Fruit fly (Drosophila melanogaster): Measurements from ENCODE around the gene sbr.

dm6 chrX:10846972-10847435 lies at the start of gene sbr:
- no peak for TF ChIP-seq CG4496 (GFP tag; IDR thresholded peaks at IDR 0.05)
- no peak for TF ChIP-seq CG9948 (tag; optimal IDR thresholded peaks at IDR 0.05)
- TF ChIP-seq fd96Ca (GFP tag; IDR thresholded peaks at IDR 0.05): 0 out of 3 replicates have a peak, but pooled peaks have one; percentile 10
- no peak for TF ChIP-seq CG13204 (GFP tag; optimal IDR thresholded peaks at IDR 0.05)

Measured in whole organism, pupa.